Fruit fly (Drosophila melanogaster) whole organism, adult: ENCODE results near the gene scrib.

ENCODE experiments used
- CG11617 ChIP-seq: fragments of 200-800 bp; sonication (Bioruptor generic); optimal IDR thresholded peaks from 2 replicates; lab custom pipeline; 2017; ENCODE audit warnings: mild to moderate bottlenecking, missing biosample characterization, missing genetic modification reagents, missing genetic modification characterization
- CG12768 ChIP-seq: fragments of 200-800 bp; sonication (Bioruptor generic); optimal IDR thresholded peaks from 2 replicates; lab custom pipeline; 2017; ENCODE audit warnings: missing biosample characterization, missing genetic modification characterization, mild to moderate bottlenecking, moderate library complexity, missing genetic modification reagents
- CG14711 ChIP-seq: fragments of 200-800 bp; sonication (Bioruptor generic); optimal IDR thresholded peaks from 2 replicates; lab custom pipeline; 2018; ENCODE audit warnings: missing biosample characterization, mild to moderate bottlenecking, missing genetic modification characterization, moderate library complexity
- CG1620 ChIP-seq: fragments of 200-800 bp; sonication (Bioruptor generic); optimal IDR thresholded peaks from 2 replicates; lab custom pipeline; 2016; ENCODE audit warnings: missing biosample characterization, missing genetic modification characterization
- CG33017 ChIP-seq: fragments of 200-800 bp; sonication (Bioruptor generic); optimal IDR thresholded peaks from 2 replicates; lab custom pipeline; 2018; ENCODE audit warnings: missing biosample characterization, mild to moderate bottlenecking, missing genetic modification characterization, moderate library complexity
- CG5204 ChIP-seq: fragments of 200-800 bp; sonication (Bioruptor generic); optimal IDR thresholded peaks from 2 replicates; lab custom pipeline; 2016; ENCODE audit warnings: missing biosample characterization, missing genetic modification characterization
- CG7045 ChIP-seq: fragments of 200-800 bp; sonication (Bioruptor generic); optimal IDR thresholded peaks from 2 replicates; lab custom pipeline; 2017; ENCODE audit warnings: missing biosample characterization, mild to moderate bottlenecking, missing genetic modification characterization
- Clk ChIP-seq: fragments of 200-800 bp; sonication (Bioruptor generic); optimal IDR thresholded peaks from 2 replicates; lab custom pipeline; 2017; ENCODE audit warnings: missing biosample characterization, missing genetic modification characterization
- Crg-1 ChIP-seq: fragments of 200-800 bp; sonication (Bioruptor generic); optimal IDR thresholded peaks from 2 replicates; lab custom pipeline; 2016; ENCODE audit warnings: missing biosample characterization, missing genetic modification characterization
- Hr96 ChIP-seq: fragments of 200-800 bp; sonication (Bioruptor generic); optimal IDR thresholded peaks from 2 replicates; lab custom pipeline; 2016; ENCODE audit warnings: missing biosample characterization, missing genetic modification characterization
- Mnt ChIP-seq: fragments of 200-800 bp; sonication (Bioruptor generic); optimal IDR thresholded peaks from 2 replicates; lab custom pipeline; 2016; ENCODE audit warnings: missing biosample characterization, mild to moderate bottlenecking, missing genetic modification characterization
- bab1 ChIP-seq: fragments of 200-800 bp; sonication (Bioruptor generic); optimal IDR thresholded peaks from 3 replicates; lab custom pipeline; 2019; ENCODE audit warnings: missing biosample characterization, mild to moderate bottlenecking, missing genetic modification characterization, moderate library complexity
- cic ChIP-seq: fragments of 200-800 bp; sonication (Bioruptor generic); optimal IDR thresholded peaks from 2 replicates; lab custom pipeline; 2017; ENCODE audit warnings: missing biosample characterization, mild to moderate bottlenecking, missing genetic modification characterization, moderate library complexity
- cnc ChIP-seq, 2 experiments: fragments of >200 bp; optimal IDR thresholded peaks; 2 replicates each; lab custom pipeline; 2017
- kay ChIP-seq: fragments of 200-800 bp; sonication (Bioruptor generic); peaks from one replicate; lab custom pipeline; 2016; ENCODE audit warnings: missing biosample characterization, missing genetic modification characterization, borderline replicate concordance
- ovo ChIP-seq: fragments of 200-800 bp; sonication (Bioruptor generic); optimal IDR thresholded peaks from 2 replicates; lab custom pipeline; 2016; ENCODE audit warnings: missing biosample characterization, missing genetic modification characterization
- pad ChIP-seq: fragments of 200-800 bp; sonication (Bioruptor generic); optimal IDR thresholded peaks from 3 replicates; lab custom pipeline; 2017; ENCODE audit warnings: missing biosample characterization, missing genetic modification characterization, mild to moderate bottlenecking, moderate library complexity, missing genetic modification reagents
- tj ChIP-seq: fragments of 200-800 bp; sonication (Bioruptor generic); optimal IDR thresholded peaks from 3 replicates; lab custom pipeline; 2017; ENCODE audit warnings: missing biosample characterization, mild to moderate bottlenecking, missing genetic modification characterization, moderate library complexity
- toe ChIP-seq: fragments of 200-800 bp; sonication (Bioruptor generic); optimal IDR thresholded peaks from 2 replicates; lab custom pipeline; 2016; ENCODE audit warnings: missing biosample characterization, missing genetic modification characterization

scrib gene

dm6 chr3R:26631334-26631919 is 95.3 kb downstream of the scrib start, which contains the start of gene TwdlN:
Gene TwdlN (plus strand): TSS chr3R:26631869.
- TF ChIP-seq pad (GFP tag; lab: Kevin White, UChicago) (no peak), CG12768 (no peak), bab1 (no peak), CG14711 (tag; lab: Kevin White, UChicago) (no peak), CG1620 (GFP tag; lab: Kevin White, UChicago) (no peak), cnc (optimal IDR thresholded peaks at IDR 0.05; lab: Kevin White, UChicago) (no peak), CG11617 (GFP tag; lab: Kevin White, UChicago) (no peak), kay (GFP tag; lab: Kevin White, UChicago) (no peak), Hr96 (GFP tag; lab: Kevin White, UChicago) (no peak), Clk (no peak)

dm6 chr3R:26633010-26633409 is 96.9 kb downstream of the scrib start:
- TF ChIP-seq Clk (no peak), CG7045 (no peak), toe (GFP tag; lab: Kevin White, UChicago) (no peak), CG14711 (tag; lab: Kevin White, UChicago) (no peak), CG1620 (GFP tag; lab: Kevin White, UChicago) (no peak), CG33017 (tag; lab: Kevin White, UChicago) (no peak), Crg-1 (no peak), ovo (GFP tag; lab: Kevin White, UChicago) (no peak), bab1 (no peak), pad (GFP tag; lab: Kevin White, UChicago) (no peak), cnc (optimal IDR thresholded peaks at IDR 0.05; lab: Kevin White, UChicago) (no peak)

dm6 chr3R:26633432-26633831 is 97.3 kb downstream of the scrib start, which contains the start of gene TwdlH:
Gene TwdlH (plus strand): TSS chr3R:26633732.
- TF ChIP-seq Hr96 (GFP tag; lab: Kevin White, UChicago) (no peak), Clk (no peak), ovo (GFP tag; lab: Kevin White, UChicago) (no peak), pad (GFP tag; lab: Kevin White, UChicago) (no peak)

dm6 chr3R:26634585-26634984 is 98.4 kb downstream of the scrib start, which contains the start of gene TwdlR:
Gene TwdlR (plus strand): TSS chr3R:26634885.
- TF ChIP-seq cic (GFP tag; lab: Kevin White, UChicago) (no peak), CG5204 (GFP tag; lab: Kevin White, UChicago) (no peak), kay (GFP tag; lab: Kevin White, UChicago) (no peak), ovo (GFP tag; lab: Kevin White, UChicago) (no peak), CG14711 (tag; lab: Kevin White, UChicago) (no peak), tj (GFP tag; lab: Kevin White, UChicago) (no peak), Hr96 (GFP tag; lab: Kevin White, UChicago) (no peak), CG1620 (GFP tag; lab: Kevin White, UChicago) (no peak)

- TF ChIP-seq Hr96 (GFP tag; lab: Kevin White, UChicago) (no peak), CG14711 (tag; lab: Kevin White, UChicago) (no peak), CG5204 (GFP tag; lab: Kevin White, UChicago) (no peak), toe (GFP tag; lab: Kevin White, UChicago) (no peak), cic (GFP tag; lab: Kevin White, UChicago) (no peak)
Observed at dm6 chr3R:26636388-26636787, 100.2 kb downstream of the scrib start, which contains the start of gene TwdlS. Gene TwdlS (plus strand): TSS chr3R:26636688.

DNA sequence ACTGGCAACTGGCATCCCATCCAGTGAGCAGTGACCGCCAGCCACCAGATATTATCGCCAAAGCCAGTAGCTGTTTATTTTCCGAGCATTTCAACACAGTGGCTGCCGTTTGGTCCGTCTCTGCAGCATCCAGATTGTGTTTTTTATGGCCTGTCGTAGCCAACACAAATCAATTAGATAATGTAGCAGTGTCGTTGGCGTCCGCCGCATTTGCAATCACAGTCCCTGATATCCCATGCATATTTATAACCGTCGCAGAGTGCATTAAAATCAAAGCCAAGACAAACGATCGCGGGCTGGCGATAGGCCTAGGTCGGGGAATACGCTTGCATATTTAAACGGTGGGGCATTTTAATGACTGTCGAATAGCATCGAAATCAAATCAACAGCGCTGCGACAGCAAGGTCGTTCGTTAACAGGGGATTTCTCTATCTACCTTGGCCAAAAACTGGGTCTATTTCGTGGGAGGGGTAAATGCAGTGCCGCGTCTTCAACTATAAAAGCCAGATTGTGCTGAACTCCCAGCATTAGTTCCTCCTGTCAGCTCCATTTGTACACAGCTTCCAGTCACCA is 103.4 kb downstream of the scrib start, which contains the start of gene TwdlD:
Gene TwdlD (plus strand): TSS at position 523 of the 573 bp plus-strand sequence.
- no peak for TF ChIP-seq CG11617 (GFP tag; lab: Kevin White, UChicago)
- TF ChIP-seq cnc (optimal IDR thresholded peaks at IDR 0.05; lab: Kevin White, UChicago), result no peak
- TF ChIP-seq pad (GFP tag; lab: Kevin White, UChicago), result no peak
- TF ChIP-seq Hr96 (GFP tag; lab: Kevin White, UChicago), result no peak
- TF ChIP-seq toe (GFP tag; lab: Kevin White, UChicago), result no peak
- no peak for TF ChIP-seq Crg-1
- no peak for TF ChIP-seq CG12768
- TF ChIP-seq Mnt, result no peak
- no peak for TF ChIP-seq ovo (GFP tag; lab: Kevin White, UChicago)
- TF ChIP-seq CG14711 (tag; lab: Kevin White, UChicago), result no peak
- no peak for TF ChIP-seq kay (GFP tag; lab: Kevin White, UChicago)
